Fruit fly (Drosophila melanogaster) whole organism, embryonic: ENCODE measurements around the gene CG32302.
A peak's percentile ranks its signal among the peaks of the same experiment; 100 is the strongest.

Experiments
- Adf1 ChIP-seq: fragments of 200-800 bp; sonication (Bioruptor generic); IDR thresholded peaks from 2 replicates; pipeline ENCODE4 v1.3.6; 2022; ENCODE audit warnings: missing biosample characterization, missing genetic modification characterization
- CG10462 ChIP-seq: fragments of 200-800 bp; sonication (Bioruptor generic); optimal IDR thresholded peaks from 2 replicates; lab custom pipeline; 2016; ENCODE audit warnings: missing biosample characterization, missing genetic modification characterization
- CG11093 ChIP-seq: fragments of 200-800 bp; sonication (Bioruptor generic); IDR thresholded peaks from 3 replicates; pipeline ENCODE4 v1.3.6; 2022; ENCODE audit warnings: missing biosample characterization, missing genetic modification characterization
- CG13296 ChIP-seq: fragments of 200-800 bp; sonication (Bioruptor generic); optimal IDR thresholded peaks from 3 replicates; lab custom pipeline; 2018; ENCODE audit warnings: missing biosample characterization, mild to moderate bottlenecking, missing genetic modification characterization
- CG13624 ChIP-seq: fragments of 200-800 bp; sonication (Bioruptor generic); optimal IDR thresholded peaks from 2 replicates; lab custom pipeline; 2016; ENCODE audit warnings: missing biosample characterization, missing genetic modification characterization
- CG17359 ChIP-seq: fragments of 200-800 bp; sonication (Bioruptor generic); optimal IDR thresholded peaks from 3 replicates; lab custom pipeline; 2018; ENCODE audit warnings: missing biosample characterization, mild to moderate bottlenecking, missing genetic modification characterization, moderate library complexity
- CG31224 ChIP-seq: fragments of 200-800 bp; sonication (Bioruptor generic); IDR thresholded peaks from 2 replicates; pipeline ENCODE4 v1.3.6; 2022; ENCODE audit warnings: missing biosample characterization, missing genetic modification characterization
- CG31441 ChIP-seq: fragments of 200-800 bp; sonication (Bioruptor generic); IDR thresholded peaks from 2 replicates; pipeline ENCODE4 v1.3.6; 2022; ENCODE audit warnings: missing biosample characterization, missing genetic modification characterization
- CG3163 ChIP-seq: fragments of 200-800 bp; sonication (Bioruptor generic); optimal IDR thresholded peaks from 3 replicates; lab custom pipeline; 2016; ENCODE audit warnings: missing biosample characterization, missing genetic modification characterization
- CG3995 ChIP-seq: fragments of 200-800 bp; sonication (Bioruptor generic); optimal IDR thresholded peaks from 3 replicates; lab custom pipeline; 2016; ENCODE audit warnings: missing biosample characterization, missing genetic modification characterization
- CG8281 ChIP-seq: fragments of 200-800 bp; sonication (Bioruptor generic); optimal IDR thresholded peaks from 2 replicates; lab custom pipeline; 2018; ENCODE audit warnings: missing biosample characterization, mild to moderate bottlenecking, missing genetic modification characterization, moderate library complexity
- CG9609 ChIP-seq: fragments of 200-800 bp; sonication (Bioruptor generic); optimal IDR thresholded peaks from 3 replicates; lab custom pipeline; 2016; ENCODE audit warnings: missing biosample characterization, missing genetic modification characterization
- CG9797 ChIP-seq: fragments of 200-800 bp; sonication (Bioruptor generic); optimal IDR thresholded peaks from 3 replicates; lab custom pipeline; 2018; ENCODE audit warnings: missing biosample characterization, mild to moderate bottlenecking, missing genetic modification characterization
- Camta ChIP-seq: fragments of 200-800 bp; sonication (Bioruptor generic); optimal IDR thresholded peaks from 2 replicates; lab custom pipeline; 2016; ENCODE audit warnings: missing biosample characterization, missing genetic modification characterization
- Deaf1 ChIP-seq: fragments of 200-800 bp; optimal IDR thresholded peaks from 3 replicates; lab custom pipeline; 2019; ENCODE audit warnings: missing biosample characterization, mild to moderate bottlenecking, missing genetic modification characterization, moderate library complexity
- Dek ChIP-seq: fragments of 200-800 bp; sonication (Bioruptor generic); optimal IDR thresholded peaks from 3 replicates; lab custom pipeline; 2019; ENCODE audit warnings: missing biosample characterization, mild to moderate bottlenecking, missing genetic modification characterization, moderate library complexity
- Ets65A ChIP-seq: fragments of 200-800 bp; sonication (Bioruptor generic); peaks from one replicate; lab custom pipeline; 2016; ENCODE audit warnings: missing biosample characterization, missing genetic modification characterization
- GATAe ChIP-seq: fragments of 200-800 bp; sonication (Bioruptor generic); conservative IDR thresholded peaks from 2 replicates; pipeline ENCODE4 v1.3.6; 2022; ENCODE audit warnings: missing biosample characterization, missing genetic modification characterization
- Hmx ChIP-seq: fragments of 200-800 bp; sonication (Bioruptor generic); optimal IDR thresholded peaks from 2 replicates; lab custom pipeline; 2016; ENCODE audit warnings: missing biosample characterization, missing genetic modification characterization
- Rfx ChIP-seq: fragments of 200-800 bp; sonication (Bioruptor generic); IDR thresholded peaks from 2 replicates; pipeline ENCODE4 v1.3.6; 2022; ENCODE audit warnings: missing biosample characterization, missing genetic modification characterization
- Sry-δ ChIP-seq: fragments of 200-800 bp; sonication (Bioruptor generic); optimal IDR thresholded peaks from 2 replicates; lab custom pipeline; 2016; ENCODE audit warnings: missing biosample characterization, missing genetic modification characterization
- Taf1 ChIP-seq: fragments of 200-800 bp; sonication (Bioruptor generic); IDR thresholded peaks from 2 replicates; pipeline ENCODE4 v1.3.6; 2022; ENCODE audit warnings: missing biosample characterization, missing genetic modification characterization
- abd-A ChIP-seq: fragments of 200-800 bp; sonication (Bioruptor generic); optimal IDR thresholded peaks from 3 replicates; lab custom pipeline; 2019; ENCODE audit warnings: missing biosample characterization, mild to moderate bottlenecking, missing genetic modification characterization, moderate library complexity
- cad ChIP-seq: fragments of >200 bp; optimal IDR thresholded peaks from 2 replicates; lab custom pipeline; 2017; ENCODE audit warnings: missing biosample characterization, missing genetic modification characterization
- cas ChIP-seq: fragments of 200-800 bp; sonication (Bioruptor generic); IDR thresholded peaks from 2 replicates; pipeline ENCODE4 v1.3.6; 2022; ENCODE audit warnings: missing biosample characterization, missing genetic modification characterization
- crp ChIP-seq, 2 experiments: fragments of 200-800 bp; sonication (Bioruptor generic); optimal IDR thresholded peaks; 2 replicates in 1 of 2; 3 replicates in 1 of 2; lab custom pipeline; 2017; ENCODE audit warnings: missing biosample characterization in 2 of 2, missing genetic modification characterization in 2 of 2, mild to moderate bottlenecking in 1 of 2, moderate library complexity in 1 of 2
- fd102C ChIP-seq: fragments of 200-800 bp; sonication (Bioruptor generic); optimal IDR thresholded peaks from 2 replicates; lab custom pipeline; 2018; ENCODE audit warnings: missing biosample characterization, mild to moderate bottlenecking, missing genetic modification characterization, moderate library complexity
- fd64A ChIP-seq: fragments of 200-800 bp; sonication (Bioruptor generic); optimal IDR thresholded peaks from 3 replicates; lab custom pipeline; 2018; ENCODE audit warnings: missing biosample characterization, mild to moderate bottlenecking, missing genetic modification characterization
- pfk ChIP-seq: fragments of 200-800 bp; sonication (Bioruptor generic); optimal IDR thresholded peaks from 2 replicates; lab custom pipeline; 2018; ENCODE audit warnings: missing biosample characterization, mild to moderate bottlenecking, missing genetic modification characterization, moderate library complexity
- scrt ChIP-seq: fragments of 200-800 bp; sonication (Bioruptor generic); optimal IDR thresholded peaks from 2 replicates; lab custom pipeline; 2018; ENCODE audit warnings: missing biosample characterization, mild to moderate bottlenecking, missing genetic modification characterization, moderate library complexity
- seq ChIP-seq: fragments of 200-800 bp; sonication (Bioruptor generic); IDR thresholded peaks from 2 replicates; pipeline ENCODE4 v1.3.6; 2022; ENCODE audit warnings: missing biosample characterization, missing genetic modification characterization
- twi ChIP-seq: fragments of 200-800 bp; optimal IDR thresholded peaks from 2 replicates; lab custom pipeline; 2019; ENCODE audit warnings: missing biosample characterization, mild to moderate bottlenecking, missing genetic modification characterization, moderate library complexity
- wek ChIP-seq: fragments of 200-800 bp; sonication (Bioruptor generic); optimal IDR thresholded peaks from 3 replicates; lab custom pipeline; 2018; ENCODE audit warnings: missing biosample characterization, mild to moderate bottlenecking, missing genetic modification characterization, moderate library complexity

CG32302 gene

DNA sequence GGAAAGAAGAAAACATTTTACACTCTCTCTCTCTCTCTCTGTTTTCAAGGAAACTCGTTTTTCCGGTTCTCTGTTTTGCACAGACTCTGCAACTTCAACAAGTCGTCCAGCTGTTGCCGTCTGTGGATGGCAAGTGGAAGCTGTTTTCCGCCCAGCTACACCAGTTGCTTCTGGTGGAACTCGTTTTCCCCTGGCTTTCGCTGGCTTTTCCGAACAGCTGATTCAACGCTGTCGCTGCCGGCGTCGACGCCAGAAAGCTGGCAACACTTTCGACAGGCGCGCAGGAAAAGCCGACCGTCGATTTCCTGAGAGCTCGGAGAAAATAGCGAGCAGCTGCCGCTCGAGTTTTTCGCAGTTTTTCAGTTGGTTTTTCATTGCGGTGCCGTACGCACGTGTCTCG is 13.9 kb downstream of the CG32302 start, which contains the start of gene MsR2 (continued):
- TF ChIP-seq Hmx (no peak), CG9797 (GFP tag; lab: Kevin White, UChicago) (no peak), pfk (GFP tag; lab: Kevin White, UChicago) (no peak), Sry-δ (no peak), CG31224 (GFP tag; lab: Robert Waterston, UW) (peak; percentile 99), fd64A (GFP tag; lab: Kevin White, UChicago) (no peak), CG9609 (GFP tag; lab: Kevin White, UChicago) (no peak), CG17359 (tag; lab: Kevin White, UChicago) (no peak), Dek (tag; lab: Kevin White, UChicago) (no peak), CG13624 (GFP tag; lab: Kevin White, UChicago) (no peak), Camta (no peak), Ets65A (GFP tag; lab: Kevin White, UChicago) (no peak), GATAe (no peak), CG31441 (GFP tag; lab: Robert Waterston, UW) (no peak), crp (GFP tag; optimal IDR thresholded peaks at IDR 0.05; lab: Kevin White, UChicago) (peak in 1 of 2 experiments; percentile 69), seq (GFP tag; lab: Robert Waterston, UW) (no peak), Rfx (no peak), abd-A (tag; lab: Kevin White, UChicago) (peak; percentile 4), CG3163 (no peak), Adf1 (peak; percentile 88), CG13296 (GFP tag; lab: Kevin White, UChicago) (no peak), wek (no peak), scrt (peak; percentile 100), CG3995 (GFP tag; lab: Kevin White, UChicago) (no peak), CG8281 (tag; lab: Kevin White, UChicago) (no peak), CG10462 (no peak), cad (GFP tag; lab: Kevin White, UChicago) (no peak), fd102C (no peak), Taf1 (GFP tag; lab: Robert Waterston, UW) (no peak), CG11093 (GFP tag; lab: Robert Waterston, UW) (no peak), twi (tag; lab: Kevin White, UChicago) (no peak), cas (GFP tag; lab: Robert Waterston, UW) (no peak), Deaf1 (peak; percentile 88)
